Worm (Caenorhabditis elegans) whole organism, early embryonic: Measurements from ENCODE around the gene srj-44.
A peak's percentile ranks its signal among the peaks of the same experiment; 100 is the strongest.

Experiments used
- B0310.2 ChIP-seq: sonication (generic microtip); optimal IDR thresholded peaks from 2 replicates; lab custom pipeline; 2016; ENCODE audit warnings: mild to moderate bottlenecking, missing genetic modification characterization, missing compliant biosample characterization
- F13C5.2 ChIP-seq: sonication (generic microtip); optimal IDR thresholded peaks from 2 replicates; lab custom pipeline; 2017; ENCODE audit warnings: mild to moderate bottlenecking, missing genetic modification characterization, inconsistent platforms, missing compliant biosample characterization
- aly-1 ChIP-seq: sonication (generic microtip); optimal IDR thresholded peaks from 2 replicates; lab custom pipeline; 2016; ENCODE audit warnings: missing genetic modification characterization, missing compliant biosample characterization
- ama-1 ChIP-seq: fragments of 150-350 bp; optimal IDR thresholded peaks from 2 replicates; lab custom pipeline; 2014
- ceh-13 ChIP-seq: fragments of 200-800 bp; sonication (Bioruptor generic); optimal IDR thresholded peaks from 2 replicates; lab custom pipeline; 2018; ENCODE audit warnings: mild to moderate bottlenecking, missing genetic modification characterization, missing compliant biosample characterization
- ceh-36 ChIP-seq: sonication (generic microtip); optimal IDR thresholded peaks from 2 replicates; lab custom pipeline; 2016; ENCODE audit warnings: missing genetic modification characterization, inconsistent platforms, missing compliant biosample characterization
- ets-7 ChIP-seq: sonication (generic microtip); optimal IDR thresholded peaks from 2 replicates; lab custom pipeline; 2016; ENCODE audit warnings: missing genotype, missing genetic modification characterization, missing compliant biosample characterization
- flt-1 ChIP-seq: fragments of 200-800 bp; sonication (Bioruptor generic); IDR thresholded peaks from 2 replicates; pipeline ENCODE4 v1.3.6; 2022; ENCODE audit warnings: missing genetic modification characterization, missing compliant biosample characterization
- hmbx-1 ChIP-seq: sonication (generic microtip); optimal IDR thresholded peaks from 2 replicates; lab custom pipeline; 2016; ENCODE audit warnings: mild to moderate bottlenecking, missing genetic modification characterization, missing compliant biosample characterization
- hmg-4 ChIP-seq: fragments of 200-800 bp; sonication (Bioruptor generic); optimal IDR thresholded peaks from 2 replicates; lab custom pipeline; 2018; ENCODE audit warnings: mild to moderate bottlenecking, missing genetic modification characterization, missing compliant biosample characterization
- hnd-1 ChIP-seq: sonication (generic microtip); optimal IDR thresholded peaks from 2 replicates; lab custom pipeline; 2016; ENCODE audit warnings: missing genetic modification characterization, missing compliant biosample characterization
- pes-1 ChIP-seq: fragments of 200-800 bp; sonication (Bioruptor generic); IDR thresholded peaks from 2 replicates; pipeline ENCODE4 v1.3.6; 2022; ENCODE audit warnings: missing genetic modification reagents, missing genetic modification characterization, missing compliant biosample characterization
- scrt-1 ChIP-seq: fragments of 200-800 bp; sonication (Bioruptor generic); IDR thresholded peaks from 2 replicates; pipeline ENCODE4 v1.3.6; 2022; ENCODE audit warnings: missing genetic modification characterization, missing compliant biosample characterization
- sea-1 ChIP-seq: fragments of 200-800 bp; sonication (Bioruptor generic); conservative IDR thresholded peaks from 2 replicates; pipeline ENCODE4 v1.3.6; 2022; ENCODE audit warnings: missing genetic modification characterization, missing compliant biosample characterization
- tbx-11 ChIP-seq: fragments of 200-800 bp; sonication (Bioruptor generic); IDR thresholded peaks from 2 replicates; pipeline ENCODE4 v1.3.6; 2022; ENCODE audit warnings: missing genetic modification characterization, missing compliant biosample characterization
- tbx-37 ChIP-seq: fragments of 200-800 bp; sonication (Bioruptor generic); conservative IDR thresholded peaks from 2 replicates; pipeline ENCODE4 v1.3.6; 2022; ENCODE audit warnings: missing genetic modification reagents, missing genetic modification characterization, missing compliant biosample characterization
- tra-4 ChIP-seq: sonication (generic microtip); optimal IDR thresholded peaks from 2 replicates; lab custom pipeline; 2017; ENCODE audit warnings: missing genetic modification characterization, missing compliant biosample characterization

Gene srj-44

ce11 chrV:2826815-2827214 is 18.9 kb downstream of the srj-44 start, which contains the start of gene T03D3.5:
Gene T03D3.5, minus strand, starts transcription at chrV:2826835.
- TF ChIP-seq hmbx-1 (tag; lab: Kevin White, UChicago) (no peak), sea-1 (GFP tag; lab: Robert Waterston, UW) (no peak), hnd-1 (tag; lab: Kevin White, UChicago) (no peak), pes-1 (GFP tag; lab: Robert Waterston, UW) (no peak), aly-1 (tag; lab: Kevin White, UChicago) (no peak), tbx-11 (GFP tag; lab: Robert Waterston, UW) (no peak), ets-7 (tag; lab: Kevin White, UChicago) (no peak), ceh-13 (no peak), hmg-4 (GFP tag; lab: Kevin White, UChicago) (no peak), tra-4 (no peak), F13C5.2 (tag; lab: Kevin White, UChicago) (no peak), flt-1 (GFP tag; lab: Robert Waterston, UW) (no peak), ama-1 (lab: Kevin White, UChicago) (no peak), ceh-36 (tag; lab: Kevin White, UChicago) (no peak), tbx-37 (no peak), scrt-1 (no peak), B0310.2 (tag; lab: Kevin White, UChicago) (no peak)

DNA sequence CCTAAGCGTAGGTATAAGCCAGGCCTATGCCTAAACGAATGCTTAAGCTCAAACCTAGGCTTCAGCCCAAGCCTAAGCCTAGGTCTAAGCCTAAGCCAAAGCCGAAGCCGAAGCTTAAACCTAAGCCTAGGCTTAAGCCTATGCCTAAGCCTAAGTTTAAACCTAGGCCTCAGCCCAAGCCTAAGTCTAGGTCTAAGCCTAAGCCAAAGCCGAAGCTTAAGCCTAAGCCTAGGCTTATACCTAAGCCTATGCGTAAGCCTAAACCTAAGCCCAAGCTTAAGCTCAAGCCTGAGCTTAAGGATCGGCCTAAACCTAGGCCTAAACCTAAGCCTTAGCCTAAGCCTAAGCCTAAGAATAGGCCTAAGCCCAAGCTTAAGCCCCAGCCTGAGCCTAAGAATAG is 19.7 kb downstream of the srj-44 start:
- TF ChIP-seq ceh-36 (tag; lab: Kevin White, UChicago) (peak; percentile 88), hmbx-1 (tag; lab: Kevin White, UChicago) (no peak), tbx-11 (GFP tag; lab: Robert Waterston, UW) (no peak), ceh-13 (no peak)

- TF ChIP-seq ceh-36 (tag; lab: Kevin White, UChicago) (no peak), hmbx-1 (tag; lab: Kevin White, UChicago) (no peak), tra-4 (no peak), aly-1 (tag; lab: Kevin White, UChicago) (no peak), hmg-4 (GFP tag; lab: Kevin White, UChicago) (no peak), F13C5.2 (tag; lab: Kevin White, UChicago) (no peak), flt-1 (GFP tag; lab: Robert Waterston, UW) (no peak), B0310.2 (tag; lab: Kevin White, UChicago) (no peak), pes-1 (GFP tag; lab: Robert Waterston, UW) (no peak), ceh-13 (no peak), sea-1 (GFP tag; lab: Robert Waterston, UW) (no peak), scrt-1 (no peak), ama-1 (lab: Kevin White, UChicago) (no peak), hnd-1 (tag; lab: Kevin White, UChicago) (no peak)
Observed at ce11 chrV:2821618-2822272, 23.9 kb downstream of the srj-44 start, which contains the start of gene srh-36. Gene srh-36, minus strand, starts transcription at chrV:2821668.

DNA sequence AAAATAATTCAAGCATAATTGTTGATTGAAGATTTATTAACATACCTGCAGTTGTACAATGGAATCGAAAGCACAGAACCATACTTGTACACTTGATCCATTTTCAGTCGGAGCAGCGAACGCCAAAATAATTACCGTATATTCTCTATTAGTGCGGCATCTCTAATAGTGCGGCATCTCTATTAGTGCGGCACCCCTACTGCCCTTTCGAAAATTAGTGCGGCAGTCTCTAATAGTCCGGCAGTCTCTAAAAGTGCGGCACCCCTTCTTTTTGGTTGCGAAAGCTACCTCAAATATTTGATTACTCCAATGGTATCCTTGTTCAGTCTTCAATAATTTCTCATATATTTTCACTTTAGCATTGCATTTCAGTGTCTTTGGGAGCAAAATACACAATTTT is 27.6 kb downstream of the srj-44 start, which contains the start of gene srt-34:
srt-34 (minus strand) TSS at position 101 of the 400 bp plus-strand sequence.
- TF ChIP-seq ets-7 (tag; lab: Kevin White, UChicago): no peak
- no peak for TF ChIP-seq hnd-1 (tag; lab: Kevin White, UChicago)
- no peak for TF ChIP-seq sea-1 (GFP tag; lab: Robert Waterston, UW)
- no peak for TF ChIP-seq aly-1 (tag; lab: Kevin White, UChicago)
- TF ChIP-seq tbx-11 (GFP tag; lab: Robert Waterston, UW): no peak
- TF ChIP-seq ama-1 (lab: Kevin White, UChicago): no peak
- TF ChIP-seq hmbx-1 (tag; lab: Kevin White, UChicago): no peak
- TF ChIP-seq ceh-36 (tag; lab: Kevin White, UChicago): no peak
- TF ChIP-seq tbx-37: no peak
- TF ChIP-seq scrt-1: no peak
- TF ChIP-seq flt-1 (GFP tag; lab: Robert Waterston, UW): no peak
- no peak for TF ChIP-seq hmg-4 (GFP tag; lab: Kevin White, UChicago)
- TF ChIP-seq F13C5.2 (tag; lab: Kevin White, UChicago): no peak
- TF ChIP-seq tra-4: no peak
- no peak for TF ChIP-seq ceh-13

DNA sequence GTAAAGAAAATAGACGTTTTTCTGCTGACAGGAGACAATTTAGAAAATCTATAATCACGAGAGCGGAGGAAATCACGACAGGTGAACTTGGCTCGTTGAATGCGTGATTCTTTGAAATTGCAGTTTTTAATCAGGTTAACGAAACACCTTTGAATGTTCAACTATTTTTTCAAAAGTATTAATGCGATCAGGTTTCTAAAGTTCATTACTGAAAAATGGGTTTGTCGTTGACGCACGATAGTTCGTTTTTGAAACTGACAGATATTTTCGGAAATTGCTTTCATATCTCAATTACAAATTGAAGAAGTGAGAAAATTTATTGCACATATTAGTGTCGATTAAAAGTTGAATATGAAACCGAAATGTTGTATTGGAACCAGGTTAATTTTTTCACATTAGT is 29.7 kb downstream of the srj-44 start, which contains the start of gene F54E2.5:
F54E2.5 (minus strand) TSS at position 101 of the 400 bp plus-strand sequence.
- no peak for TF ChIP-seq B0310.2 (tag; lab: Kevin White, UChicago)
- no peak for TF ChIP-seq sea-1 (GFP tag; lab: Robert Waterston, UW)
- TF ChIP-seq tbx-37: no peak
- no peak for TF ChIP-seq ama-1 (lab: Kevin White, UChicago)
- TF ChIP-seq ceh-36 (tag; lab: Kevin White, UChicago): no peak
- TF ChIP-seq ets-7 (tag; lab: Kevin White, UChicago): no peak
- no peak for TF ChIP-seq F13C5.2 (tag; lab: Kevin White, UChicago)
- TF ChIP-seq aly-1 (tag; lab: Kevin White, UChicago): no peak
- no peak for TF ChIP-seq scrt-1

ce11 chrV:2813856-2814255 is 31.8 kb downstream of the srj-44 start, which contains the start of gene F54E2.9:
Gene F54E2.9, minus strand, starts transcription at chrV:2813987.
- TF ChIP-seq hmbx-1 (tag; lab: Kevin White, UChicago): no peak
- no peak for TF ChIP-seq ceh-13
- TF ChIP-seq B0310.2 (tag; lab: Kevin White, UChicago): no peak
- TF ChIP-seq pes-1 (GFP tag; lab: Robert Waterston, UW): no peak

DNA sequence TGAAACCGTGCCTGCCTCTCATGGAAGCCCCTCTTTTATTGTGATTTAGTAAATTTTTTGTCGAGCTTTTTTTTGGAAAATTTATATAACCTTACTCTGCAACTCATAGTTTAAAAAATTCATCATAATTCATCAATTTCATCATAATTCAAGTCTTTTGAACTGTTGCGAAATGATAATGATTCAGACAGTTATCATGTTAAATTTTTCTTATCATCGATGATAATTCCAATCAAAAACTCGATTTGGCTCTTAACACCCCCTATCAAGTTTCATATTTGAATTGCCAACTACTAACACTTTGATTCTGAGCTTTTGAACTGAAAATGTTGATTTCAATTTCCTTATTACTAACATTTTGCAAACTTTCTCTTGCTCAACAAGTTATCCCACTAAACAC is 35.5 kb downstream of the srj-44 start, which contains the start of gene F54E2.1:
F54E2.1 (plus strand) TSS at position 235 of the 400 bp plus-strand sequence.
- TF ChIP-seq ceh-13 (no peak), ets-7 (tag; lab: Kevin White, UChicago) (no peak), flt-1 (GFP tag; lab: Robert Waterston, UW) (no peak), sea-1 (GFP tag; lab: Robert Waterston, UW) (no peak), hmg-4 (GFP tag; lab: Kevin White, UChicago) (no peak), hnd-1 (tag; lab: Kevin White, UChicago) (no peak), pes-1 (GFP tag; lab: Robert Waterston, UW) (no peak), B0310.2 (tag; lab: Kevin White, UChicago) (no peak), ceh-36 (tag; lab: Kevin White, UChicago) (no peak), aly-1 (tag; lab: Kevin White, UChicago) (no peak), tbx-37 (no peak), ama-1 (lab: Kevin White, UChicago) (no peak), scrt-1 (no peak), hmbx-1 (tag; lab: Kevin White, UChicago) (no peak), tra-4 (no peak)
